Fruit fly (Drosophila melanogaster): ENCODE measurements around the gene CG14837.

dm6 chr3L:7606336-7607001, 46.6 kb upstream of the CG14837 start:
- TF ChIP-seq insv (optimal IDR thresholded peaks at IDR 0.05) (no peak), Myc (optimal IDR thresholded peaks at IDR 0.05) (no peak), h (optimal IDR thresholded peaks at IDR 0.05) (no peak), ttk (optimal IDR thresholded peaks at IDR 0.05) (no peak)
